Worm (Caenorhabditis elegans): ENCODE measurements around the gene C07H6.2.

The C07H6.2 gene

ce11 chrIII:7495616-7496146, 25.1 kb upstream of the C07H6.2 start (continued):
- no peak for TF ChIP-seq hmg-20 (GFP tag; IDR thresholded peaks at IDR 0.05)
- TF ChIP-seq rec-8 (tag; optimal IDR thresholded peaks at IDR 0.05): no peak
- no peak for TF ChIP-seq zfh-2 (GFP tag; conservative IDR thresholded peaks at IDR 0.05)
- TF ChIP-seq Y95B8A.8 (GFP tag; IDR thresholded peaks at IDR 0.05): no peak
- TF ChIP-seq ztf-3 (GFP tag; optimal IDR thresholded peaks at IDR 0.05): no peak
- TF ChIP-seq nfya-2 (GFP tag; IDR thresholded peaks at IDR 0.05): no peak
- no peak for TF ChIP-seq attf-5 (GFP tag; optimal IDR thresholded peaks at IDR 0.05)
- TF ChIP-seq nhr-80 (tag; optimal IDR thresholded peaks at IDR 0.05): no peak
- TF ChIP-seq F49E8.2 (tag; optimal IDR thresholded peaks at IDR 0.05; ENCODE audit: insufficient read depth): peak; percentile 74
- TF ChIP-seq snpc-1.3 (tag; optimal IDR thresholded peaks at IDR 0.05; ENCODE audit: insufficient read depth): no peak
- 0 out of 2 replicates have a peak, but pooled peaks have one; percentile 53 for TF ChIP-seq egl-18 (GFP tag; IDR thresholded peaks at IDR 0.05)
- 0 out of 2 replicates have a peak, but pooled peaks have one; percentile 27 for TF ChIP-seq ztf-25 (GFP tag; IDR thresholded peaks at IDR 0.05)
- no peak for TF ChIP-seq F23B12.7 (tag; optimal IDR thresholded peaks at IDR 0.05; ENCODE audit: insufficient read depth)
- TF ChIP-seq Y53F4B.3 (GFP tag; IDR thresholded peaks at IDR 0.05): no peak
- TF ChIP-seq mes-4 (tag; optimal IDR thresholded peaks at IDR 0.05): no peak
- TF ChIP-seq lin-54 (GFP tag; optimal IDR thresholded peaks at IDR 0.05): peak; percentile 48
- no peak for TF ChIP-seq akir-1 (GFP tag; optimal IDR thresholded peaks at IDR 0.05)
- TF ChIP-seq gei-17 (GFP tag; optimal IDR thresholded peaks at IDR 0.05): no peak
- TF ChIP-seq let-607 (tag; optimal IDR thresholded peaks at IDR 0.05): no peak
- 0 out of 2 replicates have a peak, but pooled peaks have one; percentile 45 for TF ChIP-seq aptf-3 (GFP tag; IDR thresholded peaks at IDR 0.05)
- TF ChIP-seq ama-1 (optimal IDR thresholded peaks at IDR 0.05): no peak
- peak in 1 of 2 experiments; percentile 11 for TF ChIP-seq ama-1 (GFP tag; optimal IDR thresholded peaks at IDR 0.05)
- peak; percentile 33 for TF ChIP-seq die-1 (tag; optimal IDR thresholded peaks at IDR 0.05)
- no peak for TF ChIP-seq madf-3 (GFP tag; IDR thresholded peaks at IDR 0.05)
- no peak for TF ChIP-seq pha-4 (tag; optimal IDR thresholded peaks at IDR 0.05)
- TF ChIP-seq Y56A3A.18 (GFP tag; IDR thresholded peaks at IDR 0.05): 0 out of 2 replicates have a peak, but pooled peaks have one; percentile 10

ce11 chrIII:7497782-7498266, 23.0 kb upstream of the C07H6.2 start, which contains the start of gene cgh-1:
Gene cgh-1, minus strand, starts transcription at chrIII:7497832.
- TF ChIP-seq lin-35 (GFP tag; optimal IDR thresholded peaks at IDR 0.05) (no peak), aptf-3 (GFP tag; IDR thresholded peaks at IDR 0.05) (0 out of 2 replicates have a peak, but pooled peaks have one; percentile 12), ztf-3 (GFP tag; optimal IDR thresholded peaks at IDR 0.05) (no peak), xnd-1 (tag; optimal IDR thresholded peaks at IDR 0.05) (no peak), egl-18 (GFP tag; IDR thresholded peaks at IDR 0.05) (no peak), ekl-4 (GFP tag; IDR thresholded peaks at IDR 0.05) (no peak), aptf-2 (GFP tag; conservative IDR thresholded peaks at IDR 0.05) (no peak), nhr-80 (tag; optimal IDR thresholded peaks at IDR 0.05) (no peak), ccch-3 (GFP tag; optimal IDR thresholded peaks at IDR 0.05) (no peak), athp-1 (tag; optimal IDR thresholded peaks at IDR 0.05) (no peak), let-526 (GFP tag; IDR thresholded peaks at IDR 0.05) (no peak), mxl-1 (tag; optimal IDR thresholded peaks at IDR 0.05) (no peak), C06A6.2 (GFP tag; conservative IDR thresholded peaks at IDR 0.05) (no peak), nfya-1 (tag; optimal IDR thresholded peaks at IDR 0.05; ENCODE audit: borderline replicate concordance, insufficient read depth) (no peak), attf-6 (GFP tag; IDR thresholded peaks at IDR 0.05) (no peak; the same call in 1 of the 2 replicates), lin-26 (GFP tag; IDR thresholded peaks at IDR 0.05) (no peak; the same call in 1 of the 2 replicates), atf-7 (tag; optimal IDR thresholded peaks at IDR 0.05) (no peak), fkh-3 (tag; optimal IDR thresholded peaks at IDR 0.05) (no peak), dpff-1 (tag; optimal IDR thresholded peaks at IDR 0.05) (no peak), pha-4 (tag; optimal IDR thresholded peaks at IDR 0.05) (no peak), attf-5 (GFP tag; optimal IDR thresholded peaks at IDR 0.05) (no peak), F39B2.1 (GFP tag; IDR thresholded peaks at IDR 0.05) (no peak), Y67H2A.10 (GFP tag; conservative IDR thresholded peaks at IDR 0.05) (no peak), D2030.7 (GFP tag; IDR thresholded peaks at IDR 0.05) (0 out of 2 replicates have a peak, but pooled peaks have one; percentile 12), akir-1 (GFP tag; optimal IDR thresholded peaks at IDR 0.05) (no peak), F10E7.11 (tag; optimal IDR thresholded peaks at IDR 0.05) (no peak), F52B5.7 (tag; optimal IDR thresholded peaks at IDR 0.05) (no peak), hlh-12 (tag; optimal IDR thresholded peaks at IDR 0.05) (no peak)
